Worm (Caenorhabditis elegans) whole organism, early embryonic: Measurements from ENCODE around the gene oac-29.

Source experiments
- B0310.2 ChIP-seq: sonication (generic microtip); optimal IDR thresholded peaks from 2 replicates; lab custom pipeline; 2016; ENCODE audit warnings: mild to moderate bottlenecking, missing genetic modification characterization, missing compliant biosample characterization
- aly-1 ChIP-seq: sonication (generic microtip); optimal IDR thresholded peaks from 2 replicates; lab custom pipeline; 2016; ENCODE audit warnings: missing genetic modification characterization, missing compliant biosample characterization
- ama-1 ChIP-seq: fragments of 150-350 bp; optimal IDR thresholded peaks from 2 replicates; lab custom pipeline; 2014
- ceh-13 ChIP-seq: fragments of 200-800 bp; sonication (Bioruptor generic); optimal IDR thresholded peaks from 2 replicates; lab custom pipeline; 2018; ENCODE audit warnings: mild to moderate bottlenecking, missing genetic modification characterization, missing compliant biosample characterization
- ceh-36 ChIP-seq: sonication (generic microtip); optimal IDR thresholded peaks from 2 replicates; lab custom pipeline; 2016; ENCODE audit warnings: missing genetic modification characterization, inconsistent platforms, missing compliant biosample characterization
- ets-7 ChIP-seq: sonication (generic microtip); optimal IDR thresholded peaks from 2 replicates; lab custom pipeline; 2016; ENCODE audit warnings: missing genotype, missing genetic modification characterization, missing compliant biosample characterization
- flt-1 ChIP-seq: fragments of 200-800 bp; sonication (Bioruptor generic); IDR thresholded peaks from 2 replicates; pipeline ENCODE4 v1.3.6; 2022; ENCODE audit warnings: missing genetic modification characterization, missing compliant biosample characterization
- hmg-4 ChIP-seq: fragments of 200-800 bp; sonication (Bioruptor generic); optimal IDR thresholded peaks from 2 replicates; lab custom pipeline; 2018; ENCODE audit warnings: mild to moderate bottlenecking, missing genetic modification characterization, missing compliant biosample characterization
- hnd-1 ChIP-seq: sonication (generic microtip); optimal IDR thresholded peaks from 2 replicates; lab custom pipeline; 2016; ENCODE audit warnings: missing genetic modification characterization, missing compliant biosample characterization
- scrt-1 ChIP-seq: fragments of 200-800 bp; sonication (Bioruptor generic); IDR thresholded peaks from 2 replicates; pipeline ENCODE4 v1.3.6; 2022; ENCODE audit warnings: missing genetic modification characterization, missing compliant biosample characterization
- sea-1 ChIP-seq: fragments of 200-800 bp; sonication (Bioruptor generic); conservative IDR thresholded peaks from 2 replicates; pipeline ENCODE4 v1.3.6; 2022; ENCODE audit warnings: missing genetic modification characterization, missing compliant biosample characterization
- tbx-11 ChIP-seq: fragments of 200-800 bp; sonication (Bioruptor generic); IDR thresholded peaks from 2 replicates; pipeline ENCODE4 v1.3.6; 2022; ENCODE audit warnings: missing genetic modification characterization, missing compliant biosample characterization
- tbx-37 ChIP-seq: fragments of 200-800 bp; sonication (Bioruptor generic); conservative IDR thresholded peaks from 2 replicates; pipeline ENCODE4 v1.3.6; 2022; ENCODE audit warnings: missing genetic modification reagents, missing genetic modification characterization, missing compliant biosample characterization

DNA sequence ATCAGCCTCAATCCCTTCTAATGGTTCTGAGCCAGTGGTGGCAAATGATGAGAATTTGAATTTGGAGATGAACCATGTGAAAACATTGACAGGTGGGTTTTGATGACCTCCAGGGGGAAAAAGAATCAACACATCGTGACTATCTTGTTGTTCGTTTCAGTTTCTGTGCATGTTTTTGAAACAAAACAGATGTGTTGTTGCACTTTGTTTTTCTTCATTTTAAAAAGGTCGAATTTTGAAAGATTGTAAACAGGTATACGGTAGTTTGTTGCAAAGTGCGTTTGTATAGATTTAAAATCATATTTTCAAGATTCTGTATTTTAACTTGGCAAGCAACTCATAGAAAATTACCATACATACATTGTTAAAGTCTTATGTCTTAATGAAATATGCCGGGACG lies 14.9 kb upstream of the oac-29 start:
- no peak for TF ChIP-seq flt-1 (GFP tag; lab: Robert Waterston, UW)
- no peak for TF ChIP-seq ceh-13
- TF ChIP-seq hmg-4 (GFP tag; lab: Kevin White, UChicago), result no peak
- no peak for TF ChIP-seq tbx-11 (GFP tag; lab: Robert Waterston, UW)
- no peak for TF ChIP-seq ceh-36 (tag; lab: Kevin White, UChicago)
- no peak for TF ChIP-seq aly-1
- TF ChIP-seq ama-1, result no peak
- TF ChIP-seq scrt-1 (GFP tag; lab: Robert Waterston, UW), result no peak
- no peak for TF ChIP-seq B0310.2
- no peak for TF ChIP-seq sea-1 (GFP tag; lab: Robert Waterston, UW)
- no peak for TF ChIP-seq ets-7 (tag; lab: Kevin White, UChicago)
- no peak for TF ChIP-seq hnd-1 (tag; lab: Kevin White, UChicago)
- no peak for TF ChIP-seq tbx-37 (GFP tag; lab: Robert Waterston, UW)
